2 fruit fly cellular contexts compared by ENCODE assay signal in the genomic region with DNA sequence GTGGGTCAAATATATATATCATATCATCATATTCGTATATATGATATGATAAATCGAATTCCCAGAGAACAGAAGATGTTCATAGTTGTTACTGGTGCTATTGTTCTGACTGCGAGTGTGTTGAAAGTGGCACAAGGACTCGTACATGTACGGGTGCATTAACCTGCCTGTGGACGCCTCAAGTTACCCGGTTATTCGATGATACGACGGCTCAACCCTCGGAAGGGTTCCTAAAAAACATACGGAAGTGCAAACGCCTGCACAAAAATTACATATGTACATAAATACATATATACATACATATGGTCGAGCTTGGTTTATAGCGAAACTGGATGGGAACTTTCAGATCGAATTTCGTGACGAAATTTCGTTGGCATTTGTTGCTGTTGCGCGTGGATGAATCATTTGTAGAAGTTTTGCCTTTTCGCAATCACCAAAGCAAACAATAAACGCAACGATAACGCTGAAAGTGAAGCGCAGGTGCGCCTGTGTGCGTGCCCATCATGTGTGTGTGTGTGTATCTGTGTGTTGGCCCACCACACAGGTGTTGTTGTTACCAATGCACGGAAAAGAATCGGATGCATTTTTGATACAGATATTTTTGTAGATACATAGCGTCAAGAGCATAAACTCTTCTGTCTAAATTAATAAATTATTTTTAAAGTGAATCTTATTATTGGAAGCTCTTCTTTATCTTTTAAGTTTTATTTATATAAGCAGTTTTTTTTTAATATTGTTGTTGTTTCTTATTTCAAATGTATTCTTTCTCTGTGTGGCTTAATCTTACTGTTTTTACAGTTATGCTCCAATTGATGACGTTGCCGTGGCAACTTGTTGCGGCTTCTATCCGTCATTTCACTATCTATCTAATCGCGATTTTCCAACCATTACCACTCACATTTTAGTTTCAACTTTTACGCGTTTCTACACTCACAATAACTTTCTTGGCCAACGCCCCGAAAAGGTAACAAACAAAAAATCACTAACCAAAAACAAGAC.
TF ChIP-seq lines count a peak whose summit lies in the region.

No protein-coding gene starts in this region.

TF ChIP-seq in whole organism, embryonic, 481 proteins besides CTCF, POLR2A, EP300 and RAD21 (continued from another document and continues in another):
- no peak for TF ChIP-seq ERR (GFP tag; optimal IDR thresholded peaks at IDR 0.05; lab: Kevin White, UChicago)
- TF ChIP-seq trh (GFP tag; optimal IDR thresholded peaks at IDR 0.05; lab: Kevin White, UChicago) = no peak
- peak; percentile 30 to 61 for TF ChIP-seq chif (GFP tag; optimal IDR thresholded peaks at IDR 0.05; lab: Kevin White, UChicago)
- no peak for TF ChIP-seq insv (GFP tag; optimal IDR thresholded peaks at IDR 0.05; lab: Kevin White, UChicago)
- no peak for TF ChIP-seq prd (optimal IDR thresholded peaks at IDR 0.05; lab: Kevin White, UChicago)
- TF ChIP-seq prd (GFP tag; IDR thresholded peaks at IDR 0.05; lab: Robert Waterston, UW) = peak; percentile 85
- TF ChIP-seq CG11723 (GFP tag; optimal IDR thresholded peaks at IDR 0.05; lab: Kevin White, UChicago) = peak; percentile 56
- peak; percentile 41 for TF ChIP-seq CG8281 (tag; optimal IDR thresholded peaks at IDR 0.05; lab: Kevin White, UChicago)
- TF ChIP-seq CG30403 (GFP tag; optimal IDR thresholded peaks at IDR 0.05; lab: Kevin White, UChicago) = peak; percentile 70
- TF ChIP-seq pnt (GFP tag; optimal IDR thresholded peaks at IDR 0.05; lab: Kevin White, UChicago) = no peak
- TF ChIP-seq chinmo (GFP tag; IDR thresholded peaks at IDR 0.05; lab: Robert Waterston, UW; ENCODE audit: partially characterized antibody) = 0 out of 4 replicates have a peak, but pooled peaks have one; percentile 45
- peak; percentile 37 for TF ChIP-seq shn (GFP tag; optimal IDR thresholded peaks at IDR 0.05; lab: Kevin White, UChicago)
- peak; percentile 82 for TF ChIP-seq ci (GFP tag; IDR thresholded peaks at IDR 0.05; lab: Robert Waterston, UW)
- TF ChIP-seq kni (GFP tag; optimal IDR thresholded peaks at IDR 0.05; lab: Kevin White, UChicago) = peak; percentile 81
- TF ChIP-seq zfh2 (GFP tag; optimal IDR thresholded peaks at IDR 0.05; lab: Kevin White, UChicago) = no peak
- no peak for TF ChIP-seq CG31365 (tag; optimal IDR thresholded peaks at IDR 0.05; lab: Kevin White, UChicago)
- TF ChIP-seq fru (optimal IDR thresholded peaks at IDR 0.05; lab: Kevin White, UChicago) = no peak
- TF ChIP-seq CG7987 (GFP tag; optimal IDR thresholded peaks at IDR 0.05; lab: Kevin White, UChicago) = no peak
- peak; percentile 59 for TF ChIP-seq cg (GFP tag; optimal IDR thresholded peaks at IDR 0.05; lab: Kevin White, UChicago)
- no peak for TF ChIP-seq pan (optimal IDR thresholded peaks at IDR 0.05; lab: Kevin White, UChicago)
- peak in 1 of 2 experiments; percentile 88 for TF ChIP-seq pan (GFP tag; optimal IDR thresholded peaks at IDR 0.05 in 1 of 2, IDR thresholded peaks at IDR 0.05 in 1 of 2)
- no peak for TF ChIP-seq ftz-f1 (GFP tag; optimal IDR thresholded peaks at IDR 0.05; lab: Kevin White, UChicago)
- TF ChIP-seq gem (tag; optimal IDR thresholded peaks at IDR 0.05; lab: Kevin White, UChicago) = peak; percentile 89
- no peak for TF ChIP-seq CG12071 (GFP tag; optimal IDR thresholded peaks at IDR 0.05; lab: Kevin White, UChicago)
- TF ChIP-seq Hr3 (GFP tag; optimal IDR thresholded peaks at IDR 0.05; lab: Kevin White, UChicago) = peak; percentile 76
- TF ChIP-seq Dref (GFP tag; IDR thresholded peaks at IDR 0.05; lab: Robert Waterston, UW) = no peak
- peak; percentile 43 for TF ChIP-seq CG15479 (GFP tag; optimal IDR thresholded peaks at IDR 0.05; lab: Kevin White, UChicago)
- no peak for TF ChIP-seq Jarid2 (GFP tag; optimal IDR thresholded peaks at IDR 0.05; lab: Kevin White, UChicago)
- no peak for TF ChIP-seq CG8478 (optimal IDR thresholded peaks at IDR 0.05; lab: Kevin White, UChicago)
- TF ChIP-seq sna (GFP tag; IDR thresholded peaks at IDR 0.05; lab: Robert Waterston, UW; ENCODE audit: partially characterized antibody) = no peak
- no peak for TF ChIP-seq knrl (GFP tag; IDR thresholded peaks at IDR 0.05; lab: Robert Waterston, UW; ENCODE audit: partially characterized antibody)
- peak; percentile 74 for TF ChIP-seq Atf6 (GFP tag; IDR thresholded peaks at IDR 0.05; lab: Robert Waterston, UW)
- peak; percentile 72 for TF ChIP-seq CG8388 (GFP tag; optimal IDR thresholded peaks at IDR 0.05; lab: Kevin White, UChicago)
- no peak for TF ChIP-seq Neu2 (GFP tag; optimal IDR thresholded peaks at IDR 0.05; lab: Kevin White, UChicago; ENCODE audit: borderline replicate concordance)
- no peak for TF ChIP-seq run (tag; optimal IDR thresholded peaks at IDR 0.05; lab: Kevin White, UChicago)
- TF ChIP-seq peb (GFP tag; IDR thresholded peaks at IDR 0.05; lab: Robert Waterston, UW) = peak; percentile 77
- TF ChIP-seq tna (GFP tag; IDR thresholded peaks at IDR 0.05; lab: Robert Waterston, UW; ENCODE audit: partially characterized antibody) = no peak
- TF ChIP-seq CG4707 (GFP tag; optimal IDR thresholded peaks at IDR 0.05; lab: Kevin White, UChicago) = peak; percentile 16
- TF ChIP-seq Spps (tag; optimal IDR thresholded peaks at IDR 0.05; lab: Kevin White, UChicago) = peak; percentile 35
- TF ChIP-seq HLH3B (GFP tag; IDR thresholded peaks at IDR 0.05; lab: Robert Waterston, UW) = peak; percentile 82
- TF ChIP-seq oc (tag; optimal IDR thresholded peaks at IDR 0.05; lab: Kevin White, UChicago) = peak; percentile 55
- peak; percentile 1 for TF ChIP-seq CG4854 (GFP tag; optimal IDR thresholded peaks at IDR 0.05; lab: Kevin White, UChicago)
- peak; percentile 87 for TF ChIP-seq CG11695 (GFP tag; IDR thresholded peaks at IDR 0.05; lab: Robert Waterston, UW)
- TF ChIP-seq CG9215 (GFP tag; IDR thresholded peaks at IDR 0.05; lab: Robert Waterston, UW) = peak; percentile 53
- peak; percentile 20 for TF ChIP-seq Dad (GFP tag; optimal IDR thresholded peaks at IDR 0.05; lab: Kevin White, UChicago)
- no peak for TF ChIP-seq Dll (GFP tag; IDR thresholded peaks at IDR 0.05; lab: Robert Waterston, UW; ENCODE audit: partially characterized antibody)
- peak; percentile 24 for TF ChIP-seq CG10462 (GFP tag; optimal IDR thresholded peaks at IDR 0.05; lab: Kevin White, UChicago)
- TF ChIP-seq Side (GFP tag; optimal IDR thresholded peaks at IDR 0.05; lab: Kevin White, UChicago) = no peak
- no peak for TF ChIP-seq CG42726 (GFP tag; IDR thresholded peaks at IDR 0.05; lab: Robert Waterston, UW; ENCODE audit: partially characterized antibody)
- TF ChIP-seq CG5953 (GFP tag; IDR thresholded peaks at IDR 0.05; lab: Robert Waterston, UW) = peak; percentile 67; the same call in 1 of the 2 replicates
- no peak; the same call in 2 of the 3 replicates for TF ChIP-seq Mrtf (GFP tag; IDR thresholded peaks at IDR 0.05; lab: Robert Waterston, UW)
- no peak for TF ChIP-seq emc (GFP tag; optimal IDR thresholded peaks at IDR 0.05; lab: Kevin White, UChicago)
- peak; percentile 87 for TF ChIP-seq CG31441 (GFP tag; IDR thresholded peaks at IDR 0.05; lab: Robert Waterston, UW)
- peak; percentile 8 for TF ChIP-seq stwl (tag; optimal IDR thresholded peaks at IDR 0.05; lab: Kevin White, UChicago)
- no peak for TF ChIP-seq Hey (tag; optimal IDR thresholded peaks at IDR 0.05; lab: Kevin White, UChicago)
- TF ChIP-seq GATAe (GFP tag; conservative IDR thresholded peaks at IDR 0.05; lab: Robert Waterston, UW) = no peak; the same call in 1 of the 2 replicates
- TF ChIP-seq B-H1 (GFP tag; IDR thresholded peaks at IDR 0.05; lab: Robert Waterston, UW) = peak; percentile 75
- TF ChIP-seq CG11247 (GFP tag; IDR thresholded peaks at IDR 0.05; lab: Robert Waterston, UW) = peak; percentile 55; the same call in 1 of the 2 replicates

TF ChIP-seq in whole organism, prepupa, 60 proteins besides CTCF, POLR2A, EP300 and RAD21 (continued from another document):
- TF ChIP-seq lz (GFP tag; optimal IDR thresholded peaks at IDR 0.05; lab: Kevin White, UChicago) = peak; percentile 84
- peak; percentile 90 for TF ChIP-seq CG34406 (GFP tag; optimal IDR thresholded peaks at IDR 0.05; lab: Kevin White, UChicago)
- TF ChIP-seq eg (GFP tag; IDR thresholded peaks at IDR 0.05; lab: Robert Waterston, UW) = peak; percentile 91
- no peak for TF ChIP-seq CG1621 (tag; optimal IDR thresholded peaks at IDR 0.05; lab: Kevin White, UChicago)
- TF ChIP-seq Ets96B (tag; optimal IDR thresholded peaks at IDR 0.05; lab: Kevin White, UChicago) = peak; percentile 78
- TF ChIP-seq CG8632 (GFP tag; optimal IDR thresholded peaks at IDR 0.05; lab: Kevin White, UChicago) = peak; percentile 82
- peak; percentile 74 for TF ChIP-seq CG10669 (GFP tag; optimal IDR thresholded peaks at IDR 0.05; lab: Kevin White, UChicago)
- peak; percentile 97 for TF ChIP-seq Eip78C (GFP tag; lab: Kevin White, UChicago)
- no peak for TF ChIP-seq CG6808 (GFP tag; optimal IDR thresholded peaks at IDR 0.05; lab: Kevin White, UChicago)
- TF ChIP-seq fkh (GFP tag; optimal IDR thresholded peaks at IDR 0.05; lab: Kevin White, UChicago) = peak; percentile 62
- peak; percentile 85 for TF ChIP-seq OdsH (GFP tag; optimal IDR thresholded peaks at IDR 0.05; lab: Kevin White, UChicago)
- TF ChIP-seq Sox102F (GFP tag; optimal IDR thresholded peaks at IDR 0.05; lab: Kevin White, UChicago) = peak; percentile 87
- peak; percentile 89 for TF ChIP-seq CG31627 (GFP tag; optimal IDR thresholded peaks at IDR 0.05; lab: Kevin White, UChicago)
- TF ChIP-seq Hr4 (GFP tag; optimal IDR thresholded peaks at IDR 0.05; lab: Kevin White, UChicago) = no peak
